Worm (Caenorhabditis elegans) whole organism, L1 larva: ENCODE results near the gene arrd-16.

ENCODE experiments used
- C16A3.4 ChIP-seq: fragments of 150-350 bp; optimal IDR thresholded peaks from 2 replicates; lab custom pipeline; 2014; ENCODE audit warnings: missing biosample characterization, missing genetic modification characterization
- ceh-90 ChIP-seq: sonication (generic microtip); optimal IDR thresholded peaks from 2 replicates; lab custom pipeline; 2016; ENCODE audit warnings: missing genetic modification characterization, missing compliant biosample characterization
- fkh-10 ChIP-seq: sonication (generic microtip); optimal IDR thresholded peaks from 2 replicates; lab custom pipeline; 2017; ENCODE audit warnings: missing biosample characterization, missing genetic modification reagents, missing genetic modification characterization
- lin-13 ChIP-seq: fragments of 150-350 bp; optimal IDR thresholded peaks from 2 replicates; lab custom pipeline; 2014; ENCODE audit warnings: missing biosample characterization, missing genetic modification reagents, missing genetic modification characterization
- lin-15B ChIP-seq: fragments of 150-350 bp; sonication (generic microtip); optimal IDR thresholded peaks from 3 replicates; lab custom pipeline; 2014; ENCODE audit warnings: missing biosample characterization, missing genetic modification characterization
- mdl-1 ChIP-seq, 2 experiments: fragments of 150-350 bp; optimal IDR thresholded peaks; 2 replicates each; lab custom pipeline; 2014 to 2017; ENCODE audit warnings: missing biosample characterization in 2 of 2, missing genetic modification characterization in 2 of 2, inconsistent platforms in 1 of 2
- nhr-12 ChIP-seq: sonication (generic microtip); optimal IDR thresholded peaks from 2 replicates; lab custom pipeline; 2017; ENCODE audit warnings: missing biosample characterization, missing genetic modification characterization
- nhr-28 ChIP-seq: fragments of 150-350 bp; optimal IDR thresholded peaks from 2 replicates; lab custom pipeline; 2014; ENCODE audit warnings: missing biosample characterization, missing genetic modification characterization
- nhr-76 ChIP-seq: sonication (generic microtip); optimal IDR thresholded peaks from 2 replicates; lab custom pipeline; 2017; ENCODE audit warnings: missing biosample characterization, missing genetic modification characterization
- unc-30 ChIP-seq: sonication (generic microtip); optimal IDR thresholded peaks from 2 replicates; lab custom pipeline; 2017; ENCODE audit warnings: missing biosample characterization, missing genetic modification characterization
- unc-62 ChIP-seq: fragments of 150-350 bp; optimal IDR thresholded peaks from 2 replicates; lab custom pipeline; 2014; ENCODE audit warnings: missing biosample characterization, missing genetic modification reagents, missing genetic modification characterization
- zag-1 ChIP-seq: fragments of 150-350 bp; optimal IDR thresholded peaks from 2 replicates; lab custom pipeline; 2014; ENCODE audit warnings: missing biosample characterization, missing genetic modification characterization

- no peak for TF ChIP-seq nhr-12
- TF ChIP-seq fkh-10: no peak
- TF ChIP-seq lin-15B (tag; lab: Kevin White, UChicago): no peak
- no peak for TF ChIP-seq unc-30 (tag; lab: Kevin White, UChicago)
- TF ChIP-seq mdl-1 (tag; optimal IDR thresholded peaks at IDR 0.05; lab: Kevin White, UChicago): no peak
- TF ChIP-seq zag-1 (tag; lab: Kevin White, UChicago): no peak
- no peak for TF ChIP-seq nhr-76
- no peak for TF ChIP-seq C16A3.4 (tag; lab: Kevin White, UChicago)
- no peak for TF ChIP-seq nhr-28 (tag; lab: Kevin White, UChicago)
- TF ChIP-seq ceh-90: no peak
- TF ChIP-seq lin-13 (GFP tag; lab: Kevin White, UChicago): no peak
- no peak for TF ChIP-seq unc-62
Measured at ce11 chrIII:12439056-12439455, 45.5 kb upstream of the arrd-16 start.
